Fruit fly (Drosophila melanogaster) whole organism, pupa: ENCODE measurements around the gene Cap-D2.

Experiments
- CG12605 ChIP-seq: fragments of 200-800 bp; sonication (Bioruptor generic); IDR thresholded peaks from 2 replicates; pipeline ENCODE4 v1.3.6; 2022; ENCODE audit warnings: missing biosample characterization, missing genetic modification characterization
- CG13204 ChIP-seq: fragments of 200-800 bp; sonication (Bioruptor generic); optimal IDR thresholded peaks from 2 replicates; lab custom pipeline; 2018; ENCODE audit warnings: missing biosample characterization, mild to moderate bottlenecking, missing genetic modification characterization, moderate library complexity
- CG15710 ChIP-seq: fragments of 200-800 bp; sonication (Bioruptor generic); optimal IDR thresholded peaks from 2 replicates; lab custom pipeline; 2018; ENCODE audit warnings: missing biosample characterization, mild to moderate bottlenecking, missing genetic modification characterization, moderate library complexity
- CG17806 ChIP-seq: fragments of 200-800 bp; sonication (Bioruptor generic); optimal IDR thresholded peaks from 2 replicates; lab custom pipeline; 2018; ENCODE audit warnings: missing biosample characterization, mild to moderate bottlenecking, missing genetic modification characterization, moderate library complexity
- CG34367 ChIP-seq: fragments of 200-800 bp; sonication (Bioruptor generic); optimal IDR thresholded peaks from 2 replicates; lab custom pipeline; 2018; ENCODE audit warnings: missing biosample characterization, mild to moderate bottlenecking, missing genetic modification characterization
- CG9948 ChIP-seq: fragments of 200-800 bp; sonication (Bioruptor generic); optimal IDR thresholded peaks from 2 replicates; lab custom pipeline; 2018; ENCODE audit warnings: missing biosample characterization, mild to moderate bottlenecking, missing genetic modification characterization, moderate library complexity
- EcR ChIP-seq: fragments of 200-800 bp; sonication (Bioruptor generic); optimal IDR thresholded peaks from 3 replicates; lab custom pipeline; 2019; ENCODE audit warnings: missing biosample characterization, missing genetic modification characterization, mild to moderate bottlenecking, moderate library complexity, missing genetic modification reagents
- Ets98B ChIP-seq: fragments of 200-800 bp; sonication (Bioruptor generic); IDR thresholded peaks from 2 replicates; pipeline ENCODE4 v1.3.6; 2022; ENCODE audit warnings: missing biosample characterization, missing genetic modification characterization
- Pif1A ChIP-seq: fragments of 200-800 bp; sonication (Bioruptor generic); optimal IDR thresholded peaks from 3 replicates; lab custom pipeline; 2016; ENCODE audit warnings: missing biosample characterization, missing genetic modification characterization
- Pif1B ChIP-seq: fragments of 200-800 bp; sonication (Bioruptor generic); optimal IDR thresholded peaks from 3 replicates; lab custom pipeline; 2016; ENCODE audit warnings: missing biosample characterization, missing genetic modification characterization

- no peak for TF ChIP-seq CG13204 (GFP tag; lab: Kevin White, UChicago)
- no peak for TF ChIP-seq CG12605 (GFP tag; lab: Robert Waterston, UW)
- TF ChIP-seq CG17806 (tag; lab: Kevin White, UChicago), result no peak
- no peak for TF ChIP-seq Pif1A (GFP tag; lab: Kevin White, UChicago)
- TF ChIP-seq CG15710, result no peak
- no peak for TF ChIP-seq CG9948
- no peak for TF ChIP-seq Pif1B (GFP tag; lab: Kevin White, UChicago)
- TF ChIP-seq Ets98B, result no peak
- no peak for TF ChIP-seq CG34367 (tag; lab: Kevin White, UChicago)
- no peak for TF ChIP-seq EcR
Measured at dm6 chr3R:29708322-29708721, 32.9 kb downstream of the Cap-D2 start.
